Worm (Caenorhabditis elegans) whole organism, midembryonic: ENCODE data around the gene ttr-57.

Experiments
- T22C8.4 ChIP-seq: fragments of 200-800 bp; sonication (Bioruptor generic); IDR thresholded peaks from 2 replicates; pipeline ENCODE4 v1.3.6; 2022; ENCODE audit warnings: missing genetic modification characterization, missing compliant biosample characterization
- klf-2 ChIP-seq: fragments of 200-800 bp; sonication (Bioruptor generic); conservative IDR thresholded peaks from 2 replicates; pipeline ENCODE4 v1.3.6; 2022; ENCODE audit warnings: missing genetic modification reagents, missing genetic modification characterization, missing compliant biosample characterization
- ref-1 ChIP-seq: fragments of 200-800 bp; sonication (Bioruptor generic); conservative IDR thresholded peaks from 2 replicates; pipeline ENCODE4 v1.3.6; 2022; ENCODE audit warnings: missing genetic modification reagents, missing genetic modification characterization, missing compliant biosample characterization
- tab-1 ChIP-seq: fragments of 200-800 bp; sonication (Bioruptor generic); IDR thresholded peaks from 2 replicates; pipeline ENCODE4 v1.3.6; 2022; ENCODE audit warnings: missing genetic modification characterization, missing compliant biosample characterization
- ztf-23 ChIP-seq: fragments of 200-800 bp; sonication (Bioruptor generic); IDR thresholded peaks from 2 replicates; pipeline ENCODE4 v1.3.6; 2022; ENCODE audit warnings: missing genetic modification reagents, missing genetic modification characterization, missing compliant biosample characterization
- ztf-29 ChIP-seq: fragments of 200-800 bp; sonication (Bioruptor generic); IDR thresholded peaks from 2 replicates; pipeline ENCODE4 v1.3.6; 2022; ENCODE audit warnings: missing genetic modification reagents, missing genetic modification characterization, missing compliant biosample characterization

- no peak for TF ChIP-seq ref-1 (GFP tag; lab: Robert Waterston, UW)
- TF ChIP-seq ztf-29 (GFP tag; lab: Robert Waterston, UW), result no peak
- no peak for TF ChIP-seq ztf-23 (GFP tag; lab: Robert Waterston, UW)
- no peak for TF ChIP-seq tab-1 (GFP tag; lab: Robert Waterston, UW)
- TF ChIP-seq T22C8.4 (GFP tag; lab: Robert Waterston, UW), result no peak
- TF ChIP-seq klf-2 (GFP tag; lab: Robert Waterston, UW), result no peak
Measured at ce11 chrV:20654350-20654749, 49.4 kb downstream of the ttr-57 start, which contains the start of gene mnr-1.
